Worm (Caenorhabditis elegans) whole organism, L1 larva: ENCODE results near the gene C48B4.11.
A peak's percentile ranks its signal among the peaks of the same experiment; 100 is the strongest.

Source experiments
- elt-2 ChIP-seq: sonication (generic microtip); optimal IDR thresholded peaks from 2 replicates; lab custom pipeline; 2016; ENCODE audit warnings: missing genetic modification characterization, mild to moderate bottlenecking, inconsistent platforms, missing compliant biosample characterization, missing genetic modification reagents
- nhr-28 ChIP-seq: fragments of 150-350 bp; optimal IDR thresholded peaks from 2 replicates; lab custom pipeline; 2014; ENCODE audit warnings: missing biosample characterization, missing genetic modification characterization
- nhr-77 ChIP-seq: fragments of 150-350 bp; optimal IDR thresholded peaks from 2 replicates; lab custom pipeline; 2014; ENCODE audit warnings: missing biosample characterization, missing genetic modification characterization

ce11 chrIII:9592118-9592517, 26.2 kb upstream of the C48B4.11 start, which contains the start of gene acox-1.5:
- no peak for TF ChIP-seq nhr-28 (tag; lab: Kevin White, UChicago)
- TF ChIP-seq nhr-77 (tag; lab: Kevin White, UChicago), result no peak
- peak; percentile 35 for TF ChIP-seq elt-2 (tag; lab: Kevin White, UChicago)
